Fruit fly (Drosophila melanogaster): Measurements from ENCODE around the gene kuz.

dm6 chr2L:13547738-13548726, 1.9 kb upstream of the kuz start:
- TF ChIP-seq kay (GFP tag; ENCODE audit: borderline replicate concordance) = no peak
- no peak for TF ChIP-seq CG12768 (GFP tag; optimal IDR thresholded peaks at IDR 0.05)
- no peak for TF ChIP-seq cnc (optimal IDR thresholded peaks at IDR 0.05)
- TF ChIP-seq CG33017 (tag; optimal IDR thresholded peaks at IDR 0.05) = no peak
- TF ChIP-seq toe (GFP tag; optimal IDR thresholded peaks at IDR 0.05) = peak; percentile 61
- TF ChIP-seq Clk (GFP tag; optimal IDR thresholded peaks at IDR 0.05) = peak; percentile 43
- TF ChIP-seq Hr96 (GFP tag; optimal IDR thresholded peaks at IDR 0.05) = peak; percentile 58
- TF ChIP-seq Mnt (GFP tag; optimal IDR thresholded peaks at IDR 0.05) = no peak
- TF ChIP-seq Crg-1 (GFP tag; optimal IDR thresholded peaks at IDR 0.05) = no peak
- no peak for TF ChIP-seq CG7101 (tag; optimal IDR thresholded peaks at IDR 0.05)
